Worm (Caenorhabditis elegans): Measurements from ENCODE around the gene dpr-1.

dpr-1 gene

ce11 chrV:13942082-13942481 is at the start of gene dpr-1:
Gene dpr-1 (minus strand): TSS chrV:13942182.
- no peak for TF ChIP-seq mel-28 (tag; optimal IDR thresholded peaks at IDR 0.05; ENCODE audit: borderline replicate concordance)
- TF ChIP-seq somi-1 (GFP tag; optimal IDR thresholded peaks at IDR 0.05) = no peak
- TF ChIP-seq athp-1 (tag; optimal IDR thresholded peaks at IDR 0.05) = no peak
- no peak for TF ChIP-seq B0019.2 (GFP tag; conservative IDR thresholded peaks at IDR 0.05)
- TF ChIP-seq lsl-1 (GFP tag; optimal IDR thresholded peaks at IDR 0.05) = no peak
- no peak for TF ChIP-seq lin-35 (GFP tag; optimal IDR thresholded peaks at IDR 0.05)
- no peak for TF ChIP-seq madf-8 (GFP tag; conservative IDR thresholded peaks at IDR 0.05)
- no peak for TF ChIP-seq T26A5.8 (tag; optimal IDR thresholded peaks at IDR 0.05)
- TF ChIP-seq madf-3 (GFP tag; IDR thresholded peaks at IDR 0.05) = no peak
- TF ChIP-seq akir-1 (GFP tag; optimal IDR thresholded peaks at IDR 0.05) = no peak
- no peak for TF ChIP-seq madf-10 (tag; optimal IDR thresholded peaks at IDR 0.05)
- TF ChIP-seq egrh-3 (GFP tag; IDR thresholded peaks at IDR 0.05) = no peak
- no peak for TF ChIP-seq xnd-1 (tag; optimal IDR thresholded peaks at IDR 0.05)

- TF ChIP-seq madf-6 (GFP tag; IDR thresholded peaks at IDR 0.05) (peak; percentile 52), Y56A3A.18 (GFP tag; IDR thresholded peaks at IDR 0.05) (0 out of 2 replicates have a peak, but pooled peaks have one; percentile 48), chd-7 (tag; optimal IDR thresholded peaks at IDR 0.05) (no peak), ceh-40 (GFP tag; IDR thresholded peaks at IDR 0.05) (no peak), nhr-80 (tag; optimal IDR thresholded peaks at IDR 0.05) (peak; percentile 67), hmg-1.2 (GFP tag; IDR thresholded peaks at IDR 0.05) (peak; percentile 13; the same call in 1 of the 2 replicates), snpc-1.3 (tag; optimal IDR thresholded peaks at IDR 0.05; ENCODE audit: insufficient read depth) (no peak), sptf-2 (GFP tag; optimal IDR thresholded peaks at IDR 0.05) (no peak), repo-1 (tag; optimal IDR thresholded peaks at IDR 0.05) (no peak), lin-35 (GFP tag; optimal IDR thresholded peaks at IDR 0.05) (no peak), ama-1 (optimal IDR thresholded peaks at IDR 0.05) (no peak), ama-1 (GFP tag; optimal IDR thresholded peaks at IDR 0.05) (peak in 1 of 2 experiments; percentile 24), ceh-79 (tag; optimal IDR thresholded peaks at IDR 0.05) (peak; percentile 12), unc-130 (GFP tag; optimal IDR thresholded peaks at IDR 0.05) (no peak), attf-5 (GFP tag; optimal IDR thresholded peaks at IDR 0.05) (no peak), Y53F4B.3 (GFP tag; IDR thresholded peaks at IDR 0.05) (no peak), rcor-1 (GFP tag; IDR thresholded peaks at IDR 0.05) (no peak), snpc-4 (GFP tag; optimal IDR thresholded peaks at IDR 0.05) (no peak), snpc-4 (tag; optimal IDR thresholded peaks at IDR 0.05) (peak in 1 of 4 experiments; percentile 3), B0336.3 (GFP tag; IDR thresholded peaks at IDR 0.05) (no peak), nfyb-1 (GFP tag; IDR thresholded peaks at IDR 0.05) (0 out of 2 replicates have a peak, but pooled peaks have one; percentile 17)
Observed at ce11 chrV:13986823-13987222, 44.8 kb upstream of the dpr-1 start.

- no peak for TF ChIP-seq athp-1 (tag; optimal IDR thresholded peaks at IDR 0.05)
- TF ChIP-seq him-1 (tag; optimal IDR thresholded peaks at IDR 0.05) = no peak
- no peak for TF ChIP-seq madf-10 (tag; optimal IDR thresholded peaks at IDR 0.05)
Observed at ce11 chrV:13984828-13985227, 42.8 kb upstream of the dpr-1 start, which contains the start of gene end-1. Gene end-1 (plus strand): TSS chrV:13985128.

ce11 chrV:13981677-13982076 is 39.7 kb upstream of the dpr-1 start:
- TF ChIP-seq T26A5.8 (tag; optimal IDR thresholded peaks at IDR 0.05) (no peak), ceh-58 (GFP tag; IDR thresholded peaks at IDR 0.05) (no peak), repo-1 (tag; optimal IDR thresholded peaks at IDR 0.05) (no peak), ceh-27 (GFP tag; optimal IDR thresholded peaks at IDR 0.05) (no peak), cebp-2 (GFP tag; IDR thresholded peaks at IDR 0.05) (no peak), B0019.2 (GFP tag; conservative IDR thresholded peaks at IDR 0.05) (no peak), ztf-25 (GFP tag; IDR thresholded peaks at IDR 0.05) (no peak), snpc-1.1 (tag; optimal IDR thresholded peaks at IDR 0.05; ENCODE audit: insufficient read depth) (no peak), nfya-2 (GFP tag; IDR thresholded peaks at IDR 0.05) (no peak), ztf-3 (GFP tag; optimal IDR thresholded peaks at IDR 0.05) (no peak), lsy-27 (tag; optimal IDR thresholded peaks at IDR 0.05; ENCODE audit: borderline replicate concordance, insufficient read depth) (no peak), lag-1 (GFP tag; IDR thresholded peaks at IDR 0.05) (no peak), hlh-26 (GFP tag; conservative IDR thresholded peaks at IDR 0.05) (no peak), lin-40 (tag; optimal IDR thresholded peaks at IDR 0.05) (no peak), snpc-3.4 (tag; optimal IDR thresholded peaks at IDR 0.05) (no peak), chd-7 (tag; optimal IDR thresholded peaks at IDR 0.05) (no peak)
